Fruit fly (Drosophila melanogaster) whole organism, embryonic: ENCODE data around the gene eIF1.

Experiments
- CG14710 ChIP-seq: fragments of 200-800 bp; sonication (Bioruptor generic); optimal IDR thresholded peaks from 3 replicates; lab custom pipeline; 2019; ENCODE audit warnings: missing biosample characterization, mild to moderate bottlenecking, missing genetic modification characterization, moderate library complexity
- HLH3B ChIP-seq: fragments of 200-800 bp; sonication (Bioruptor generic); IDR thresholded peaks from 2 replicates; pipeline ENCODE4 v1.3.6; 2022; ENCODE audit warnings: missing biosample characterization, missing genetic modification characterization

DNA sequence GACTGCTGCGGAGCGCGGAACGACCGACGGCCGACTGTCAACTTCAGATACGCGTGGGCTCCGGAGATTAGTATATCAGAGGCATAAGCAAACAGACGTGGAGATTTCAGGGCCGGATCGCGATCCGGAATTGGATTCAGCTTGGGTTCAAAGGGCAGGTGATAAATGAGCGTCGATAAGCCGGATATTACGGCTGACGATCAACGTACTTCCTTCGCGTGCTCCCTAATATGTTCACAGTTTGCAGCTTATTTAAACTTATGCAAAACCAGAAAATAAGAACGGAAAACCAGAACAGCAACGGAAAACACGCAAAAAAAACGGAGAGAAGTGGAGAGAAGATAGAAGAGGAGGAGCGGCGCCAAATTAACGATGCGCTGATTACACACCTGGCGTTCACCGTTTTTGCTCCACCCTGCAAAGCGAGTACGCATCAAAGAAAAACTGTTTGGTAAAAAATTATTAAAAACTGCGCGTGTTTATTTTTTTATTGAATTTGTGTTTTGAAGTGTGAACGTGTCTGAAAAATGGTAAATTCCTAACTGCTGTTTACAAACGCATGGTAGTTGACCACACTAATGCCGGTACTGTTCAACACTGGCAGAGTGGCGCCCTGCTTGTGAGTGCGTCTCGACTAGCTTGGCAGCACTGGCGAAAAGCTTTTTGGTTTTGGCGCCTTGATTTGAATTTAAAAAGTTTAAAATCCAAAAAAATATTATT is 16.1 kb downstream of the eIF1 start, which contains the start of gene CG17746:
- TF ChIP-seq CG14710 (peak; percentile 72), HLH3B (GFP tag; lab: Robert Waterston, UW) (no peak)
